Fruit fly (Drosophila melanogaster) S2 (cell line): ENCODE data around the gene CG31415.

Source experiments
- CG8478 ChIP-seq: fragments of >200 bp; optimal IDR thresholded peaks from 2 replicates; lab custom pipeline; 2018
- CTCF ChIP-seq, 2 experiments: fragments of >200 bp; optimal IDR thresholded peaks; 2 replicates each; lab custom pipeline; 2018

The CG31415 gene

DNA sequence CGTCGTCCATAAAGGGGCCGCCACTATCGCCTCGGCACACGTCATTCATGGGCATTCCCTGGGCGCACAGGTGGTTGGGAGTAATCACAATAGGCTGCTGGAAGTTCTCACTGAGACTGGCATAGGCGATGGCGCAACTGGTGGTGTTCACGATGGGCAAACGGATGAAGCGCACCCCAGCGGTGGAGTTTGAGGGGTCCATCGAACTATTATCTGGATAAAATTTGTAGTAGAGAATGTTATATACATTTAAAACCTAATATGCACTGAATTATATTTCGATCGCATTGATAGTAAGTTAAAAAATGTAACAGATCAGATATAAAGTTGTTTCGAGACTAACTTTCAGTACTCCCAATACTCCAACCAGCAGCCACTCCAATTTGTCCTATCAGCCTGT, at the start of gene CG31415:
CG31415 (plus strand) TSS at position 301 of the 400 bp plus-strand sequence.
- no peak for TF ChIP-seq CG8478
- no peak for TF ChIP-seq CTCF (optimal IDR thresholded peaks at IDR 0.05; lab: Kevin White, UChicago)

DNA sequence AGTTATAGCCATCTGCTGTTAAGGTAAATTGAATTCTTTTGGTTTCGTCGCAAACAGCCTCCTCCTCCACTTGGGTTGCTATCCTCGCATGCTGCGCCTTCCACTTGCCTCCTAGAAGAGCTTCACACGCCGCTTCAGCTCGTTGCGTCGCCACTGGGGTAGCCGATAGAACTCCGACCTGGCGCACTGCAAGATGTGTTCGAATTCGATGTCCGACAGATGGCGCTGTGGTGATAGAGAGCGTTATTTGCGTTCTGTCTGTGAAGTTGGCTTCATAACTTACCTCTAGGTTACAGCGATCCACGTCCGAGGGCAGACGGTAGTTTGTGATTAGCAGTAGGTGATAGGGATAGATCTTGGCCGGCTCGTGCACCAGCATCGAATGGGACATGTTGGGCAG, 48.3 kb upstream of the CG31415 start:
- TF ChIP-seq CTCF (optimal IDR thresholded peaks at IDR 0.05; lab: Kevin White, UChicago), result peak; percentile 73 to 85
- TF ChIP-seq CG8478, result no peak

DNA sequence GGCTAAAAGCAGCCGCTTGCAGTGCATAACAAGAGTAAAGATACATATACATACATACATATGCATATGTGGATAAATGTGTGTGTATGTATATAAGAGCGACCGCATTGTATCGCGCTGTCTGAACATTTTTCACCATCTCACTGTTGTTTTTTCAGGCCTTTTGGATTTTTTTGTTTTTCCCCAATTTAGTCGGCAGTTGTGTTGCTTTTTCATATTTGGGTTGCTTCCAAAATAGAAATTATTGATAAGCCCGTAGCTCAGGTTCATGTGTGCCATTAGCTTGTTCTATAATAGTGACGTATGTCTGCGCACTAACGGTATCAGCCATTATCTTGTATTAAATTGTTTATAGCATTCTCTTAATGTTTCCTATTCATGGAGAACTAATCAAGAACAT, 42.8 kb upstream of the CG31415 start:
- TF ChIP-seq CTCF (optimal IDR thresholded peaks at IDR 0.05; lab: Kevin White, UChicago), result no peak

DNA sequence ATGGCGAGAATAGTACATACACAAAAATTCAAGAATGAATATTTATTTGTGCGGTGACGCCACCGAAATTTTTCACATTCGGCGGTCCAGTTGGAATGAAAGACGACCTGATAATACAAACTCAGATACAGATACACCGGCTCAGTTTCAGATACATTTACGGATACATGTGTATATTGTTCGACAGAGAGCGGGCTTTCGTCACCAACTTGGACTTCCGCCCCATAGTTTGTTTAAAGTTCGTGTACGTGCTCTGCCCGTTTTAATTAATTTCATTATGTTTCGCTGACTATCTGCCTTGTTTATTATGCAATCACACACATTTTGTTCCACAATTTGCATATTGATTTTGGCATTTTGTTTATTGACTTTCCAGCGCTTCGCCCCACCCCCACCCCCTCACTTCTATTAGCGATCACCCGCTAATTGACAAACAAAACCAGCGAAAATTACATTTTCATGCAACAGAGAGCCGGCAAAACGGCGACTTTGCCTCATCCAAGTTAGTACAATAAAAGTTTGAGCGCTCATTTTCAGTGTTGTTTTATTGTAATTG, 42.1 kb upstream of the CG31415 start:
- TF ChIP-seq CG8478 (no peak), CTCF (optimal IDR thresholded peaks at IDR 0.05; lab: Kevin White, UChicago) (no peak)

DNA sequence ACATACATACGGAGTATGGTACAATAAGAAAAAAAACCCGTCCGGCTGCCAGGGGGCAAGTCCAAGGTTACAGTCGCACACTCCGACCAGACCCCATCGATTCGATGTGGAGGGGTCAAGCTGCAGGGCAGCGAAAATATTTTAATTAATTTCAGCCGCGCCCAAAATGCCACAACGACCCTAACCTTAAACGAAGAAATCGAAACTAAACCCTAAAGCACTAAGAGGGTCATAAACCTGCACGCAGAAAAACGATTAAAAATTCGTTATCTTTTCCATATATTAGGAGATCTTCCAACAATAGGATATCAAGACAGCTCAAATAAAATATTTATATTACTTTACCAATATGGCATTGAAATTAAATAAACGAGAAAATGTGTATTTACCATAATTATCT, 41.4 kb upstream of the CG31415 start:
- TF ChIP-seq CG8478 (no peak), CTCF (optimal IDR thresholded peaks at IDR 0.05; lab: Kevin White, UChicago) (no peak)

DNA sequence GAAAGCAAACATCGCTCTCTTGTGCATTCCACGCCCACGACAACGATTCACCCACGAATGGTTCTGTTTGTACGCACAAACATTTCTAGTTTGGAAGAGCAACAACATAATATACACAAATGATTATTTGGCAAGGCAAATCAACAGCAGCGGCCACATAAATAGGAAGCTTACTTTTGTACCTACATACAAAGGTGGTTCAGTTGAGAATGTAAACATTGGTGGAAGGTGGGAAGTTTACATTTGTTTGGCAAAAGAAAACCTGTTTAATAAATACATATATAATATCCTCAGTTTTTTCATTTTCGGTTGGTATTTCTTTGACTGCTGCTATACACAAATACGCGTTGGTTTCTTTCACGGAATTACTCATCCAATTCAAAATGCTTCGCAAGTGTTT, 40.8 kb upstream of the CG31415 start:
- TF ChIP-seq CG8478, result no peak
- no peak for TF ChIP-seq CTCF (optimal IDR thresholded peaks at IDR 0.05; lab: Kevin White, UChicago)

- TF ChIP-seq CTCF (optimal IDR thresholded peaks at IDR 0.05; lab: Kevin White, UChicago), result no peak
- TF ChIP-seq CG8478, result no peak
These were observed 40.0 kb upstream of the CG31415 start for dm6 chr3R:9703273-9703672.

DNA sequence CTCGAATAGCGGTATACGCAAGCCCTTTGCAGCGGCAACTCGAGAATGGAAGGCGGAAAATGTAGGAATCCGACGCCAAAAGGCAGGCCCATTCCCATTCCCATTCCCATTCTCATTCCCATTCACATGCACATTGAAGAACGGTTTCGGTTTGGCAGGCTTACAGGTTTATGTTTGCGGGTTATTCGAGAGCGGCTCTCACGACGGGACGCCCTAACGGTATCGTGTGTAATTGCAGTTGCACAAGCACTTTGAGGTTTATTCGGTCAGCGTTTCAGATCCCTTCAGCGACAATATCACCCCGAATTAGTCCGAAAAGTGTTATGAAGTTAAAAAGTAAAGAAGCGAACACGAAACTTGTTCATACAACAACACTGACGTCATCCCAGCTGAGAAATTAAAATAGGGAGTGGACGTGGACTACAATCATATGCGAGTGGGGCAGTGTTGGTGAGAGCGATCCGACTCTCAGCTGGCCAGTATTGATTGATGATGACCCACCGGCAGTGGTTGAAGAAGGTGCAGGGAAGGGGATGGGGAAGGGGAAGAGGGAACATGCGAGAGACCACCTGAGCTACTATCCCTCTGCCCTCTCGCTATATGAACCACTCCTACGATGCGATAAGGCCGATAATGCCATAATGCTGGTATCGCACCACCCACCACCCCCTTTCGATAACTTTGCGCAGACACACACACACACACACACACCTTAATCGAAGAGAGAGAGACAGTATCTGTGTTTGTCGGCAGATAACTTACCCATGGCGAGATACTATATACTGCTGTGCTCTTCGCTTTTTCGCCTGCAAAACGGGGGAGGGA, 38.9 kb upstream of the CG31415 start:
- TF ChIP-seq CTCF (optimal IDR thresholded peaks at IDR 0.05; lab: Kevin White, UChicago) (no peak), CG8478 (no peak)

dm6 chr3R:9705008-9705628, 38.2 kb upstream of the CG31415 start, which contains the start of gene Unc-115a:
Unc-115a (minus strand) TSS chr3R:9705417.
- TF ChIP-seq CG8478 (no peak), CTCF (optimal IDR thresholded peaks at IDR 0.05; lab: Kevin White, UChicago) (peak; percentile 69 to 72)

- TF ChIP-seq CG8478, result no peak
- no peak for TF ChIP-seq CTCF (optimal IDR thresholded peaks at IDR 0.05; lab: Kevin White, UChicago)
These were observed 33.1 kb upstream of the CG31415 start for dm6 chr3R:9710228-9710627.

- TF ChIP-seq CG8478, result no peak
- TF ChIP-seq CTCF (optimal IDR thresholded peaks at IDR 0.05; lab: Kevin White, UChicago), result peak; percentile 44 to 65
These were observed 32.4 kb upstream of the CG31415 start, which contains the start of the genes trbd and dmt for dm6 chr3R:9710886-9711285. trbd (minus strand) TSS chr3R:9711037. dmt (plus strand) TSS chr3R:9711142.

DNA sequence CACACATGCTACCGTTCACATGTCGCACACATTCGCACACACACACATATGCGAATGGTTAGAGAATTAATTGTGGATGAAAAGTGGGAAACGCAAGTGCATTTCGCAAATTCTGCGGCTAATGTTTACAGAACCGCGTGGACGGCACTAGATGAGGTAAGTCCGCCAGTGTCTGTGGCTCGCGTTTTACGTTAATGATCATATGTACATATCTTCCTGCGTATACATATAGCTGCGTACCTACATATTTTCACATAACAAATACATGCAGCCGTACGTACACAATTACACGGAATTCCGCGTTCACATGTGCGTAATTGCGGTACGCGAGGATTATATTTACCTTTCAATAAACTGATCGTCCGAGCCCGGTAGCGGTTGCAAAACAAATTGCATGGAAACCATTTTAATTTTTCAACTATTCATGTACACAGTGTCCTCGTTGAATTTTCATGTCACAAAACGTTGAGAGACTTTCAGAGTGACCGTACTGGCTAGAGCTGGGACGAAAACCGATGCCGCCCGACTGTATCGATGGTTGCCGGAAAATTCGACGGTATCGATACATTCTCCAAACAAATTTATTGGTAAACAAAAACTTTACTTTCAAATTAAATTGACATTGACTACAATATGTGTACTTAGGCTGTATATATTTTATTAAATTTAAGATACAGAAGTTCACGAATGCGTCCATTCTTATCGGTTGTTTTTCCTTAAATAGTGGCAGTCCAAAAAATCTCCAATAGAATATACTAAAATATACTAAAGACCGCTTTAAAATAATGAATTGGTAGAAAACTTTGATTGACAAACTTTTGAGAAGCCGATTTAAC, 18.0 kb upstream of the CG31415 start, which contains the start of gene hyd:
hyd (minus strand) TSS at position 495 of the 836 bp plus-strand sequence.
- TF ChIP-seq CG8478, result no peak
- no peak for TF ChIP-seq CTCF (optimal IDR thresholded peaks at IDR 0.05; lab: Kevin White, UChicago)

- TF ChIP-seq CTCF (optimal IDR thresholded peaks at IDR 0.05; lab: Kevin White, UChicago) (no peak), CG8478 (no peak)
These were observed 12.5 kb upstream of the CG31415 start, which contains the start of gene FoxP for dm6 chr3R:9730784-9731183. FoxP (minus strand) TSS chr3R:9730872.

DNA sequence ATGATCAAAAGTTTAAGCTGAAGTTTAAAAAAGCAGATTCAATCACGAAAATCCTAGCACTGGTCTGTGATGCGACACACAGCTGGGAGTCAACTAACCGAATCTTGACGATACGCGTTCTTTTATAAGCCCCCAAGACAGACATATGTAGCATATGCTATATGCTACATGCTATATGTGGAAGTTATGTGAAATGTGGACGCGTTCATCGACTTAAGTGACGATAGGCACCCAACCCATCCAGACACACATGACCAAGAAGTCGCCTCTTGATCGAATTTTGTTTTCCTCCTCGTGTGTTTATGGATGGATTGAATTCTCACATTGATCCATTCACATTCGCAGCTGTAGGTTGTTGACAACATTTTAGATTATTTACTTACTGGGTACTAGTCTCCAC, 10.2 kb upstream of the CG31415 start, which contains the start of gene alphaTub85E:
alphaTub85E (minus strand) TSS at position 101 of the 400 bp plus-strand sequence.
- TF ChIP-seq CTCF (optimal IDR thresholded peaks at IDR 0.05; lab: Kevin White, UChicago), result no peak
- no peak for TF ChIP-seq CG8478

- TF ChIP-seq CTCF (optimal IDR thresholded peaks at IDR 0.05; lab: Kevin White, UChicago) (no peak), CG8478 (no peak)
These were observed 8.2 kb upstream of the CG31415 start for dm6 chr3R:9735151-9735550.
